Fruit fly (Drosophila melanogaster): ENCODE results near the gene CG34456.

Gene CG34456

dm6 chr3L:9399013-9399750, 37.3 kb downstream of the CG34456 start, which contains the start of gene CG4080 (continued):
- TF ChIP-seq CG18476 (GFP tag; optimal IDR thresholded peaks at IDR 0.05) (peak; percentile 30), CG4424 (GFP tag; optimal IDR thresholded peaks at IDR 0.05) (peak; percentile 8), Hsf (GFP tag; optimal IDR thresholded peaks at IDR 0.05) (peak; percentile 28), sqz (GFP tag; optimal IDR thresholded peaks at IDR 0.05) (peak; percentile 32), CG12236 (GFP tag; optimal IDR thresholded peaks at IDR 0.05) (no peak), klu (GFP tag; IDR thresholded peaks at IDR 0.05) (no peak), Fer1 (GFP tag; optimal IDR thresholded peaks at IDR 0.05) (peak; percentile 19), Camta (GFP tag; optimal IDR thresholded peaks at IDR 0.05) (peak; percentile 16), h (optimal IDR thresholded peaks at IDR 0.05) (no peak), pzg (GFP tag; optimal IDR thresholded peaks at IDR 0.05) (peak; percentile 81), CG9817 (tag; optimal IDR thresholded peaks at IDR 0.05) (no peak), Optix (GFP tag; IDR thresholded peaks at IDR 0.05) (no peak), sna (GFP tag; IDR thresholded peaks at IDR 0.05; ENCODE audit: partially characterized antibody) (peak; percentile 78), fu2 (GFP tag; optimal IDR thresholded peaks at IDR 0.05) (no peak), psq (GFP tag; optimal IDR thresholded peaks at IDR 0.05) (no peak), sr (GFP tag; IDR thresholded peaks at IDR 0.05) (no peak), da (GFP tag; optimal IDR thresholded peaks at IDR 0.05) (no peak), MESR4 (GFP tag; optimal IDR thresholded peaks at IDR 0.05) (peak; percentile 89), exex (tag; optimal IDR thresholded peaks at IDR 0.05) (peak; percentile 1), GATAe (GFP tag; conservative IDR thresholded peaks at IDR 0.05) (no peak), seq (GFP tag; IDR thresholded peaks at IDR 0.05) (no peak), pnt (GFP tag; optimal IDR thresholded peaks at IDR 0.05) (peak; percentile 9), stc (GFP tag; IDR thresholded peaks at IDR 0.05) (peak; percentile 53; the same call in 1 of the 2 replicates), jumu (GFP tag; optimal IDR thresholded peaks at IDR 0.05) (no peak), CG3281 (GFP tag; optimal IDR thresholded peaks at IDR 0.05) (no peak), CG14860 (GFP tag; IDR thresholded peaks at IDR 0.05; ENCODE audit: partially characterized antibody) (peak; percentile 59), ttk (GFP tag; IDR thresholded peaks at IDR 0.05) (no peak), Hr3 (GFP tag; optimal IDR thresholded peaks at IDR 0.05) (peak; percentile 19), Abd-B (GFP tag; optimal IDR thresholded peaks at IDR 0.05) (peak; percentile 15), CG2712 (tag; optimal IDR thresholded peaks at IDR 0.05) (peak; percentile 41), Dek (tag; optimal IDR thresholded peaks at IDR 0.05) (peak; percentile 17), maf-S (GFP tag; optimal IDR thresholded peaks at IDR 0.05) (no peak), CG4617 (GFP tag; optimal IDR thresholded peaks at IDR 0.05; ENCODE audit: borderline replicate concordance) (peak; percentile 56), nerfin-1 (tag; optimal IDR thresholded peaks at IDR 0.05) (peak; percentile 40), ase (GFP tag; IDR thresholded peaks at IDR 0.05) (no peak), Vsx1 (GFP tag; optimal IDR thresholded peaks at IDR 0.05) (peak; percentile 44), CG18619 (GFP tag; optimal IDR thresholded peaks at IDR 0.05) (no peak), shn (GFP tag; optimal IDR thresholded peaks at IDR 0.05) (no peak), Hr51 (GFP tag; optimal IDR thresholded peaks at IDR 0.05) (no peak), Ssrp (tag; optimal IDR thresholded peaks at IDR 0.05) (no peak), CG10267 (tag; optimal IDR thresholded peaks at IDR 0.05) (peak; percentile 70), CG9727 (GFP tag; optimal IDR thresholded peaks at IDR 0.05) (no peak), lbe (GFP tag; optimal IDR thresholded peaks at IDR 0.05) (peak; percentile 63), CG4707 (GFP tag; optimal IDR thresholded peaks at IDR 0.05) (no peak), bbx (GFP tag; IDR thresholded peaks at IDR 0.05; ENCODE audit: partially characterized antibody) (peak; percentile 72), CG3847 (GFP tag; IDR thresholded peaks at IDR 0.05) (peak; percentile 18; the same call in 1 of the 2 replicates), CG11696 (GFP tag; IDR thresholded peaks at IDR 0.05) (no peak), ERR (GFP tag; optimal IDR thresholded peaks at IDR 0.05) (no peak), salm (tag; optimal IDR thresholded peaks at IDR 0.05) (no peak), Bdp1 (GFP tag; optimal IDR thresholded peaks at IDR 0.05) (no peak)

All from whole organism, embryonic.